Worm (Caenorhabditis elegans): ENCODE measurements around the gene gly-13.

The gly-13 gene

DNA sequence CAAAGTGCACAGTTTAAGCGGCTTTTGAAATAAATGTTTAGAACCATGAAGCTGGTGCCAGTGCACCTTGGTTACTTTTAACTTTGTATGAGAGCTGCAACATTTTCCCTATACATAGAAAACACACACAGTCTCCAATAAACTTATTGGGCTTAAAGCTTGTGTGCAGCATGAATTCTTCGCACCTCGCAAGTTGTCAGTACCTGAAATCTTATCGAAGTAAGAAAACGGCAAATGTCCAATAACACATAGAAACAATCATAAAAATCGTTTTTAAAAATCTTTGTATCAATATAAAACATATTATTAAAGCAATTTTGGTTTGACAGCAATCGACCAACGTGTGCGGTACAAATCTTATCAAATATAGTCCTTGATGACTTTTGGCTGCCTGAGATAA lies 28.0 kb downstream of the gly-13 start:
- no peak for TF ChIP-seq sox-4 (tag; optimal IDR thresholded peaks at IDR 0.05)
- no peak for TF ChIP-seq nhr-232 (tag; optimal IDR thresholded peaks at IDR 0.05)
- TF ChIP-seq ceh-31 (tag; optimal IDR thresholded peaks at IDR 0.05) = no peak
- no peak for TF ChIP-seq zip-5 (tag; optimal IDR thresholded peaks at IDR 0.05)
- no peak for TF ChIP-seq hlh-6 (tag; optimal IDR thresholded peaks at IDR 0.05)
- TF ChIP-seq mec-3 (tag; optimal IDR thresholded peaks at IDR 0.05; ENCODE audit: borderline replicate concordance) = no peak
- TF ChIP-seq unc-86 (tag; optimal IDR thresholded peaks at IDR 0.05) = no peak
- no peak for TF ChIP-seq tbx-7 (tag; optimal IDR thresholded peaks at IDR 0.05)
- TF ChIP-seq K02D7.2 (tag; optimal IDR thresholded peaks at IDR 0.05) = no peak
- TF ChIP-seq ets-4 (tag; optimal IDR thresholded peaks at IDR 0.05) = no peak
- no peak for TF ChIP-seq hlh-13 (GFP tag; optimal IDR thresholded peaks at IDR 0.05)
- TF ChIP-seq ceh-48 (tag; optimal IDR thresholded peaks at IDR 0.05) = no peak
- TF ChIP-seq pag-3 (tag; optimal IDR thresholded peaks at IDR 0.05; ENCODE audit: borderline replicate concordance) = no peak

- TF ChIP-seq dve-1 (tag; optimal IDR thresholded peaks at IDR 0.05) (no peak), nfya-1 (tag; optimal IDR thresholded peaks at IDR 0.05) (no peak), pqm-1 (tag; optimal IDR thresholded peaks at IDR 0.05) (no peak), lim-6 (tag; optimal IDR thresholded peaks at IDR 0.05) (no peak), fax-1 (tag; optimal IDR thresholded peaks at IDR 0.05) (no peak), rnt-1 (tag; optimal IDR thresholded peaks at IDR 0.05) (no peak), zip-5 (tag; optimal IDR thresholded peaks at IDR 0.05) (no peak), hlh-13 (GFP tag; optimal IDR thresholded peaks at IDR 0.05) (no peak), ceh-18 (tag; optimal IDR thresholded peaks at IDR 0.05) (no peak), ahr-1 (tag; optimal IDR thresholded peaks at IDR 0.05) (no peak), ceh-24 (tag; optimal IDR thresholded peaks at IDR 0.05) (no peak), K02D7.2 (tag; optimal IDR thresholded peaks at IDR 0.05) (no peak), sox-4 (tag; optimal IDR thresholded peaks at IDR 0.05) (no peak), pha-2 (tag; optimal IDR thresholded peaks at IDR 0.05) (no peak), nhr-11 (tag; optimal IDR thresholded peaks at IDR 0.05) (no peak), ttx-3 (tag; optimal IDR thresholded peaks at IDR 0.05) (no peak), ama-1 (optimal IDR thresholded peaks at IDR 0.05) (no peak), sdc-2 (tag; optimal IDR thresholded peaks at IDR 0.05) (no peak), pax-1 (tag; optimal IDR thresholded peaks at IDR 0.05) (no peak)
These were observed 29.9 kb downstream of the gly-13 start for ce11 chrX:9266512-9266911.

DNA sequence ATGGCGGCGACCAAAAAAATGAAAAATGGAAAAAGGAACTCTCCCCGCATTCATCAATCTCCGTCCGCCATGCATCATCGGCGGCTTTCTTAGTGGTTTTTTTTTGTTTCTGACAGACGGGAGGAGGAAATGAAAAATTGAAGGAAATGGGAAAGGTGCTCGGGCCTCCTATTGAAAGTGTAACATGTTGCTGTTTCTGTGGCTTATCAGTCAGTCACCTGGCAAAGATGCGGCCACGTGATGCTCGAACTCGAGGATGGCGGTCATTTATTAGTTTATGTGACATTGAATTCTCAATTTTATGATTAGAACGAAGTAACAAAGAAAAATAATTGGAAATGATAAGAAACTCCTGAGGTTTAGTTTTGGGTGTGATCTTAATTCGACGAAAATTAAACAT lies 31.8 kb downstream of the gly-13 start:
- peak; percentile 38 for TF ChIP-seq hlh-30 (tag; optimal IDR thresholded peaks at IDR 0.05; ENCODE audit: insufficient read depth)
- TF ChIP-seq rnt-1 (tag; optimal IDR thresholded peaks at IDR 0.05) = no peak
- no peak for TF ChIP-seq unc-86 (tag; optimal IDR thresholded peaks at IDR 0.05)
- TF ChIP-seq pha-2 (tag; optimal IDR thresholded peaks at IDR 0.05) = no peak
- TF ChIP-seq ttx-3 (tag; optimal IDR thresholded peaks at IDR 0.05) = no peak
- no peak for TF ChIP-seq sdc-2 (tag; optimal IDR thresholded peaks at IDR 0.05)

- TF ChIP-seq gmeb-2 (tag; optimal IDR thresholded peaks at IDR 0.05) = no peak
- TF ChIP-seq Y22D7AL.16 (tag; optimal IDR thresholded peaks at IDR 0.05) = no peak
- no peak for TF ChIP-seq hlh-30 (tag; optimal IDR thresholded peaks at IDR 0.05; ENCODE audit: insufficient read depth)
- TF ChIP-seq nhr-11 (tag; optimal IDR thresholded peaks at IDR 0.05) = no peak
- no peak for TF ChIP-seq ahr-1 (tag; optimal IDR thresholded peaks at IDR 0.05)
- TF ChIP-seq fax-1 (tag; optimal IDR thresholded peaks at IDR 0.05) = no peak
- TF ChIP-seq ceh-18 (tag; optimal IDR thresholded peaks at IDR 0.05) = no peak
- TF ChIP-seq pax-1 (tag; optimal IDR thresholded peaks at IDR 0.05) = no peak
- TF ChIP-seq ttx-3 (tag; optimal IDR thresholded peaks at IDR 0.05) = no peak
- no peak for TF ChIP-seq ceh-14 (tag; optimal IDR thresholded peaks at IDR 0.05)
- no peak for TF ChIP-seq K09A11.1 (tag; optimal IDR thresholded peaks at IDR 0.05; ENCODE audit: insufficient read depth)
- TF ChIP-seq unc-86 (tag; optimal IDR thresholded peaks at IDR 0.05) = no peak
- TF ChIP-seq ceh-45 (GFP tag; IDR thresholded peaks at IDR 0.05) = no peak
- TF ChIP-seq ceh-9 (tag; optimal IDR thresholded peaks at IDR 0.05) = no peak
- TF ChIP-seq eyg-1 (tag; optimal IDR thresholded peaks at IDR 0.05) = no peak
- TF ChIP-seq ama-1 (optimal IDR thresholded peaks at IDR 0.05) = no peak
- TF ChIP-seq hlh-13 (GFP tag; optimal IDR thresholded peaks at IDR 0.05) = no peak
- no peak for TF ChIP-seq tbx-7 (tag; optimal IDR thresholded peaks at IDR 0.05)
These were observed 32.2 kb downstream of the gly-13 start, which contains the start of gene F18G5.6 for ce11 chrX:9264231-9264630. TSS of gene F18G5.6 (minus strand) at chrX:9264331.
